Worm (Caenorhabditis elegans) whole organism, mixed stage, embryonic: ENCODE results near the gene ZK930.2.

Source experiments
- ces-1 ChIP-seq: fragments of 150-350 bp; optimal IDR thresholded peaks from 2 replicates; lab custom pipeline; 2014; ENCODE audit warnings: missing biosample characterization, missing genetic modification reagents, missing genetic modification characterization
- cnd-1 ChIP-seq: fragments of 200-800 bp; sonication (Bioruptor generic); optimal IDR thresholded peaks from 2 replicates; lab custom pipeline; 2018; ENCODE audit warnings: mild to moderate bottlenecking, missing genetic modification characterization, missing compliant biosample characterization
- lin-13 ChIP-seq: fragments of 150-350 bp; optimal IDR thresholded peaks from 2 replicates; lab custom pipeline; 2014; ENCODE audit warnings: missing biosample characterization, missing genetic modification characterization
- ztf-11 ChIP-seq: fragments of 150-350 bp; optimal IDR thresholded peaks from 2 replicates; lab custom pipeline; 2014; ENCODE audit warnings: missing biosample characterization, missing genetic modification characterization

- TF ChIP-seq ztf-11 (tag; lab: Kevin White, UChicago): no peak
- no peak for TF ChIP-seq ces-1
- no peak for TF ChIP-seq cnd-1 (tag; lab: Kevin White, UChicago)
- no peak for TF ChIP-seq lin-13 (tag; lab: Kevin White, UChicago)
Observed at ce11 chrII:11853108-11853507, 40.1 kb downstream of the ZK930.2 start.
